Fruit fly (Drosophila melanogaster): ENCODE measurements around the gene Cmpk.

Gene Cmpk

DNA sequence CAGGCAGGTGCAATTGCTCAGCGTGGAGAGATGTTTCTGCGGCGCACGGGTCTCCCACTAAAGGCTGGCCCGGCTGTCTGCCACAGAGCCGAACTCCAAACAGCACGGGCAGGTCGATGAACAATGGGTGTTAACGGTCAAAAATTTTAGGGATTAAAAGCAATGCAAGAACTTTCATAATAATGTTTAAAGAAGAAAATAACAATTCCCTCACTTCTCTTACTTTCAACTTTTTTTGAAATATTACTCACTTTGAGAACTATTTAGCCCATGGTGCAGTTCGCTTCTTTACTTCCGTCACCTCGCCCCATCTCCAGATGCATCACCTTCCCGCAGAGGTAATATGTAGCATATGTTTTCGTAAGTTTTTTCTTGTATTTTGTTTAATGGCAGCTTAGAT, 17.2 kb upstream of the Cmpk start (continued):
- TF ChIP-seq CkIIα-i1 (GFP tag; IDR thresholded peaks at IDR 0.05) (no peak), Lhr (GFP tag; optimal IDR thresholded peaks at IDR 0.05) (no peak), CG6272 (GFP tag; IDR thresholded peaks at IDR 0.05) (no peak), da (GFP tag; optimal IDR thresholded peaks at IDR 0.05) (no peak), h (optimal IDR thresholded peaks at IDR 0.05) (no peak)

DNA sequence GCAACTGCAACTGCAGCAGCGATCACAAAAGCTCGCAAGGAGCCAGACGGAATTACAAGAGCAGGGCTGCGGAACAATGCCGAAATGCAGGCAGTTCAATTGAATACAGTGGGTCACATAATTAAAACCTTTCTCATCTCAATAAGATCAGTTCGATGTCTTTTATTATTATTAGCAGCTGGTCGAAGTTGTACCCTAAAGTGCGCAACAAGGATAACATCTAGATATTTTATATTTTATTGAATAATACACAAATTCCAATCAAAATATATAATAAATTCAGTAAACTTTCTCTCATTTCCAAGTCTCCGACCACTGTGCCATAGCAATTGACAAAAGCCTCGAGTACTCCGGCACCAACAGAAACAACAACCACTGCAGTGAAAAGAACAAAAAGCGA, 12.9 kb upstream of the Cmpk start:
- TF ChIP-seq CG9797 (GFP tag; optimal IDR thresholded peaks at IDR 0.05) = no peak
- no peak for TF ChIP-seq nom (GFP tag; optimal IDR thresholded peaks at IDR 0.05)
- no peak for TF ChIP-seq CG1832 (GFP tag; optimal IDR thresholded peaks at IDR 0.05)
- no peak for TF ChIP-seq Kr (GFP tag; optimal IDR thresholded peaks at IDR 0.05)
- no peak for TF ChIP-seq toy (GFP tag; IDR thresholded peaks at IDR 0.05)
- no peak for TF ChIP-seq CG15514 (GFP tag; optimal IDR thresholded peaks at IDR 0.05)
- TF ChIP-seq peb (GFP tag; IDR thresholded peaks at IDR 0.05) = no peak
- no peak for TF ChIP-seq CG5953 (GFP tag; IDR thresholded peaks at IDR 0.05)
- no peak for TF ChIP-seq CG16779 (GFP tag; IDR thresholded peaks at IDR 0.05)
- no peak for TF ChIP-seq CG2712 (tag; optimal IDR thresholded peaks at IDR 0.05)

DNA sequence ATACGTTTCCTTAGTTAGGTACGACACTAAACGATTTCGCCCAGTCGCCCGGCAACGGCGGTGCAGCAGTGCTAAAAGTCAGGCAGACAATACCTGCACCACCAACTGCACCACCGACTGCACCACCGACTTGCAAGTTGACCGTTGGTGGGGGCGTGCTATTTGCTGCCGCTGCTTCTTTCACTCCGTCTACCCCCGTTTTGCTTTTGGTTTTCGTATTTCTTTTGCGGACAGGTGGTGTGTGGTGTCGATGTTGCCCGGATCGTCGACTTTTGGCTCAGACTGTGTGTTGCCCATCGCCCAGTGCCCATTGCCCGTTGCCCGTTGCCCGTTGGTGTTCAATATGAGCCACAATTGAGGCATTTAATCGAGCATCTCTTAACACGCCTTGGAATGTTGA, 9.5 kb upstream of the Cmpk start:
- TF ChIP-seq Ets65A (GFP tag) (peak; percentile 52), Taf1 (GFP tag; IDR thresholded peaks at IDR 0.05) (no peak)

DNA sequence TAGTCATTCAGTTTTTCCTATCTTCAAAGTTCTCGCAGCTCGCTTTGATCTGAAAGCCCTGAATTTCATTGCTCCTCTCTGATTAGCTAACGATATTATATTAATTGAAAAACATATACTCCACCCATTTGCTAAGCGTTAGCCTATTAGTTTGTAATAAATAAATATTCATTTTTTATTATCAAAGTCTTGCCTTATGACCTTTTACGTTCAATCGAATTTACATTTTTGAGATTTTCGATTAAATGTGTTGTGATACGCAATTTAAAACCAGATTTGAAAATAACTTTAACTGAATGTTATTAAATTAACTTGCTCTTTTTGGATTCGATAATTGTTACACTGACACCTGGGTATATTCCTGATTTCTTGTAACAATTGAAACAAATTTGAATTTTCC, 7.7 kb upstream of the Cmpk start, which contains the start of gene CG14551:
TSS of gene CG14551 (minus strand) at position 101 of the 400 bp plus-strand sequence.
- no peak for TF ChIP-seq Hsf (GFP tag; optimal IDR thresholded peaks at IDR 0.05)
- TF ChIP-seq CG9215 (GFP tag; IDR thresholded peaks at IDR 0.05) = no peak
- TF ChIP-seq ranshi (GFP tag; IDR thresholded peaks at IDR 0.05) = no peak
- no peak for TF ChIP-seq Dp (GFP tag; optimal IDR thresholded peaks at IDR 0.05)
- TF ChIP-seq pan (optimal IDR thresholded peaks at IDR 0.05) = no peak
- no peak for TF ChIP-seq pan (GFP tag; optimal IDR thresholded peaks at IDR 0.05 in 1 of 2, IDR thresholded peaks at IDR 0.05 in 1 of 2)
- TF ChIP-seq croc (GFP tag; conservative IDR thresholded peaks at IDR 0.05) = no peak
- no peak for TF ChIP-seq dan (GFP tag; IDR thresholded peaks at IDR 0.05)
- no peak for TF ChIP-seq lov (optimal IDR thresholded peaks at IDR 0.05)
- no peak for TF ChIP-seq lov (GFP tag; IDR thresholded peaks at IDR 0.05)
- TF ChIP-seq Dip3 (GFP tag; optimal IDR thresholded peaks at IDR 0.05) = no peak

DNA sequence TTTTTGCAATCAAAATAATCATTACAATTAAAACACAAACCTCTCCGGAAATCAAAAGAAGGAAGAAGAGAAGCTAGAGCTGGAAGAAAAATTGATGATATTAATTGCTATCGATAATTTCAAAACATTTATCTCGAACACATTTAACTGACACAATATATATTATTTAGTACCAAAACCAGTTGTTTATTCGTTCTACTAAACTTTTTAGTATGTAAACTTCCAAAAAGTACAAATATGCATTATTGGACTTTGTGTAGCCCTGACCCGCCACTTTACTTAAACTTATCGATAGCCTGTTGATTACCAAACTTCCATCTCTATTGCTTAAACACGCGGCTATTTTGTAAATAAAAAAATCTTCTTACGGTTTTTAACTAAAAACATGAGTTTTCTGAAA, 4.0 kb upstream of the Cmpk start, which contains the start of the genes RpL34a and Trmt61:
TSS of gene RpL34a (minus strand) at position 73 of the 400 bp plus-strand sequence.
TSS of gene Trmt61 (plus strand) at position 302 of the 400 bp plus-strand sequence.
- TF ChIP-seq Max (GFP tag; optimal IDR thresholded peaks at IDR 0.05) (peak; percentile 92), emc (GFP tag; optimal IDR thresholded peaks at IDR 0.05) (peak; percentile 29), H15 (GFP tag; IDR thresholded peaks at IDR 0.05) (peak; percentile 54; the same call in 1 of the 3 replicates), vvl (GFP tag; IDR thresholded peaks at IDR 0.05) (peak; percentile 79), toy (GFP tag; IDR thresholded peaks at IDR 0.05) (peak; percentile 35; the same call in 1 of the 2 replicates), Hr39 (optimal IDR thresholded peaks at IDR 0.05) (no peak), fd3F (GFP tag; optimal IDR thresholded peaks at IDR 0.05) (peak; percentile 82), croc (GFP tag; conservative IDR thresholded peaks at IDR 0.05) (peak; percentile 63), sim (GFP tag; IDR thresholded peaks at IDR 0.05) (peak; percentile 65; the same call in 1 of the 2 replicates), Bteb2 (GFP tag; optimal IDR thresholded peaks at IDR 0.05) (peak; percentile 79), CG1233 (GFP tag; optimal IDR thresholded peaks at IDR 0.05) (peak; percentile 95), CG4328 (GFP tag; optimal IDR thresholded peaks at IDR 0.05) (peak; percentile 94), CG6689 (GFP tag; IDR thresholded peaks at IDR 0.05) (peak; percentile 68; the same call in 1 of the 2 replicates), Dll (GFP tag; IDR thresholded peaks at IDR 0.05; ENCODE audit: partially characterized antibody) (peak; percentile 95), disco-r (GFP tag; optimal IDR thresholded peaks at IDR 0.05) (peak; percentile 79), odd (GFP tag; optimal IDR thresholded peaks at IDR 0.05) (peak; percentile 92), sisA (GFP tag; IDR thresholded peaks at IDR 0.05) (peak; percentile 42; the same call in 1 of the 2 replicates), tio (GFP tag; optimal IDR thresholded peaks at IDR 0.05) (no peak), eyg (GFP tag; optimal IDR thresholded peaks at IDR 0.05) (peak; percentile 86), CG10209 (GFP tag; optimal IDR thresholded peaks at IDR 0.05) (peak; percentile 89), nerfin-1 (tag; optimal IDR thresholded peaks at IDR 0.05) (peak; percentile 90), ewg (GFP tag; optimal IDR thresholded peaks at IDR 0.05) (peak; percentile 77)

Data from whole organism, embryonic.